ENCODE assay signal across 6 worm cellular contexts in the genomic region with DNA sequence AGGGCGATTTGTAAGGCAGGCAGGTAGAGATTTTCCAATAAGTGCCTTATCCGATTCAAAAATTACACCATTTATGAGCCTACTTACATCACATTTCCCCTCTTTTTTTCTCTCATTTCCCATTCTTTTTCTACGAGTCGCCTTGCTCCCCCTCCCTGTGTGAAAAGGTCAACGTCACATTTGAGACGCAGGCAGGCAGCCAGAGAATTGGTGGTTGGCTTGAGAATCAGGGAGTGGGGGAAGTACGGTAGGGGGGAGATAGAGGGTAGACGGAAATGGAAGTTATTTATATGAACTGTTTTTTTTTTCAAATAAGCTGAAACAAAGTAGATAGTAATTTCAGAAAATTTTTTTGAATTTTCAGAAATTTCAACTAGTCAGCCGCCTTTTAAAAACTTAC.
A peak's percentile ranks its signal among the peaks of the same experiment; 100 is the strongest.
TF ChIP-seq lines count a peak whose summit lies in the region.

No protein-coding gene starts in this region.

TF ChIP-seq in whole organism, L1 larva, 84 proteins besides CTCF, POLR2A, EP300 and RAD21:
- TF ChIP-seq mdl-1 (tag; optimal IDR thresholded peaks at IDR 0.05; lab: Kevin White, UChicago) (no peak), xbp-1 (tag; optimal IDR thresholded peaks at IDR 0.05; lab: Kevin White, UChicago) (peak; percentile 42), mep-1 (tag; optimal IDR thresholded peaks at IDR 0.05; lab: Kevin White, UChicago) (no peak)

TF ChIP-seq in whole organism, L3 larva, 47 proteins besides CTCF, POLR2A, EP300 and RAD21:
- no peak for TF ChIP-seq nhr-237 (tag; optimal IDR thresholded peaks at IDR 0.05; lab: Kevin White, UChicago)
- TF ChIP-seq ZK546.5 (tag; optimal IDR thresholded peaks at IDR 0.05; lab: Kevin White, UChicago): no peak
- TF ChIP-seq snpc-4 (tag; optimal IDR thresholded peaks at IDR 0.05; lab: Kevin White, UChicago): no peak
- peak; percentile 98 for TF ChIP-seq nfya-1 (tag; optimal IDR thresholded peaks at IDR 0.05; lab: Kevin White, UChicago; ENCODE audit: insufficient read depth)
- TF ChIP-seq nhr-67 (tag; optimal IDR thresholded peaks at IDR 0.05; lab: Kevin White, UChicago): no peak
- no peak for TF ChIP-seq nhr-25 (tag; optimal IDR thresholded peaks at IDR 0.05; lab: Kevin White, UChicago)
TF ChIP-seq in whole organism, L3 larva: peak in this region for 1.

TF ChIP-seq in whole organism, L4 larva, 104 proteins besides CTCF, POLR2A, EP300 and RAD21:
- TF ChIP-seq duxl-1 (tag; optimal IDR thresholded peaks at IDR 0.05; lab: Kevin White, UChicago; ENCODE audit: poor library complexity): peak; percentile 86
- TF ChIP-seq mes-2 (tag; optimal IDR thresholded peaks at IDR 0.05; lab: Kevin White, UChicago; ENCODE audit: poor library complexity, severe bottlenecking): peak; percentile 1
- peak in 1 of 2 experiments; percentile 5 for TF ChIP-seq unc-62 (GFP tag; optimal IDR thresholded peaks at IDR 0.05 in 1 of 2; lab: Kevin White, UChicago)
- TF ChIP-seq unc-62 (tag; optimal IDR thresholded peaks at IDR 0.05; lab: Kevin White, UChicago): no peak
- no peak for TF ChIP-seq aly-2 (tag; optimal IDR thresholded peaks at IDR 0.05; lab: Kevin White, UChicago)
TF ChIP-seq in whole organism, L4 larva: peak in this region for 3.

TF ChIP-seq in whole organism, late embryonic, 69 proteins besides CTCF, POLR2A, EP300 and RAD21:
- TF ChIP-seq pax-1 (tag; optimal IDR thresholded peaks at IDR 0.05; lab: Kevin White, UChicago) (no peak), hlh-30 (tag; optimal IDR thresholded peaks at IDR 0.05; lab: Kevin White, UChicago; ENCODE audit: insufficient read depth) (no peak), fkh-10 (GFP tag; optimal IDR thresholded peaks at IDR 0.05; lab: Kevin White, UChicago) (no peak), ceh-45 (GFP tag; IDR thresholded peaks at IDR 0.05; lab: Robert Waterston, UW) (no peak), ttx-3 (tag; optimal IDR thresholded peaks at IDR 0.05; lab: Kevin White, UChicago) (no peak), nfya-1 (tag; optimal IDR thresholded peaks at IDR 0.05; lab: Kevin White, UChicago) (peak; percentile 94), Y22D7AL.16 (tag; optimal IDR thresholded peaks at IDR 0.05; lab: Kevin White, UChicago) (no peak), syd-9 (tag; optimal IDR thresholded peaks at IDR 0.05; lab: Kevin White, UChicago) (no peak)

TF ChIP-seq in whole organism, mixed stage, embryonic, 35 proteins besides CTCF, POLR2A, EP300 and RAD21:
- no peak for TF ChIP-seq M03D4.4 (tag; optimal IDR thresholded peaks at IDR 0.05; lab: Kevin White, UChicago)
- TF ChIP-seq ceh-43 (GFP tag; optimal IDR thresholded peaks at IDR 0.05; lab: Kevin White, UChicago): no peak
- peak; percentile 31 for TF ChIP-seq sptf-1 (tag; optimal IDR thresholded peaks at IDR 0.05; lab: Kevin White, UChicago)

TF ChIP-seq in whole organism, young adult, 124 proteins besides CTCF, POLR2A, EP300 and RAD21:
- no peak for TF ChIP-seq sptf-2 (GFP tag; optimal IDR thresholded peaks at IDR 0.05; lab: Kevin White, UChicago)
- peak; percentile 78 for TF ChIP-seq nfyb-1 (GFP tag; IDR thresholded peaks at IDR 0.05; lab: Robert Waterston, UW)
- TF ChIP-seq madf-6 (GFP tag; IDR thresholded peaks at IDR 0.05; lab: Robert Waterston, UW): no peak
- no peak for TF ChIP-seq T07F8.4 (tag; optimal IDR thresholded peaks at IDR 0.05; lab: Kevin White, UChicago)
